Fruit fly (Drosophila melanogaster) whole organism, embryonic: Measurements from ENCODE around the gene CG43072.

Source experiments
- Abd-B ChIP-seq: fragments of 200-800 bp; sonication (Bioruptor generic); optimal IDR thresholded peaks from 2 replicates; lab custom pipeline; 2018; ENCODE audit warnings: missing biosample characterization, mild to moderate bottlenecking, missing genetic modification characterization, moderate library complexity
- Awh ChIP-seq: fragments of 200-800 bp; sonication (Bioruptor generic); IDR thresholded peaks from 2 replicates; pipeline ENCODE4, ENCODE4 v1.3.6; 2022; ENCODE audit warnings: missing biosample characterization, missing genetic modification characterization
- BEAF-32 ChIP-seq: fragments of 200-800 bp; sonication (Bioruptor generic); optimal IDR thresholded peaks from 3 replicates; lab custom pipeline; 2017; ENCODE audit warnings: missing biosample characterization, missing genetic modification characterization, mild to moderate bottlenecking, moderate library complexity, missing genetic modification reagents
- CG11456 ChIP-seq: fragments of 200-800 bp; sonication (Bioruptor generic); IDR thresholded peaks from 3 replicates; pipeline ENCODE4 v1.3.6; 2022; ENCODE audit warnings: missing biosample characterization, missing genetic modification characterization
- CG11696 ChIP-seq: fragments of 200-800 bp; sonication (Bioruptor generic); IDR thresholded peaks from 2 replicates; pipeline ENCODE4 v1.3.6; 2022; ENCODE audit warnings: missing biosample characterization, missing genetic modification characterization
- CG12942 ChIP-seq: fragments of 200-800 bp; sonication (Bioruptor generic); optimal IDR thresholded peaks from 3 replicates; lab custom pipeline; 2016; ENCODE audit warnings: missing biosample characterization, missing genetic modification characterization
- CG14965 ChIP-seq: fragments of 200-800 bp; sonication (Bioruptor generic); optimal IDR thresholded peaks from 2 replicates; lab custom pipeline; 2016; ENCODE audit warnings: missing biosample characterization, missing genetic modification characterization, borderline replicate concordance
- CG15479 ChIP-seq: fragments of 200-800 bp; sonication (Bioruptor generic); optimal IDR thresholded peaks from 3 replicates; lab custom pipeline; 2019; ENCODE audit warnings: missing biosample characterization, mild to moderate bottlenecking, missing genetic modification characterization, moderate library complexity
- CG17385 ChIP-seq: fragments of 200-800 bp; sonication (Bioruptor generic); optimal IDR thresholded peaks from 3 replicates; lab custom pipeline; 2018; ENCODE audit warnings: missing biosample characterization, mild to moderate bottlenecking, missing genetic modification characterization
- CG1792 ChIP-seq: fragments of 200-800 bp; sonication (Bioruptor generic); optimal IDR thresholded peaks from 2 replicates; lab custom pipeline; 2016; ENCODE audit warnings: missing biosample characterization, missing genetic modification characterization
- CG18262 ChIP-seq: fragments of 200-800 bp; optimal IDR thresholded peaks from 3 replicates; lab custom pipeline; 2019; ENCODE audit warnings: missing biosample characterization, mild to moderate bottlenecking, missing genetic modification characterization, moderate library complexity
- CG18476 ChIP-seq: fragments of 200-800 bp; sonication (Bioruptor generic); optimal IDR thresholded peaks from 2 replicates; lab custom pipeline; 2016; ENCODE audit warnings: missing biosample characterization, mild to moderate bottlenecking, missing genetic modification characterization
- CG18619 ChIP-seq: fragments of 200-800 bp; sonication (Bioruptor generic); optimal IDR thresholded peaks from 3 replicates; lab custom pipeline; 2017; ENCODE audit warnings: missing biosample characterization, mild to moderate bottlenecking, missing genetic modification characterization
- CG34422 ChIP-seq: fragments of 200-800 bp; sonication (Bioruptor generic); IDR thresholded peaks from 3 replicates; pipeline ENCODE4 v1.3.6; 2022; ENCODE audit warnings: missing biosample characterization, missing genetic modification characterization
- CG4730 ChIP-seq: fragments of 200-800 bp; sonication (Bioruptor generic); IDR thresholded peaks from 2 replicates; pipeline ENCODE4 v1.3.6; 2022; ENCODE audit warnings: missing biosample characterization, missing genetic modification characterization
- CG8388 ChIP-seq: fragments of 200-800 bp; sonication (Bioruptor generic); optimal IDR thresholded peaks from 2 replicates; lab custom pipeline; 2019; ENCODE audit warnings: missing biosample characterization, mild to moderate bottlenecking, missing genetic modification characterization, moderate library complexity
- CG8944 ChIP-seq: fragments of 200-800 bp; sonication (Bioruptor generic); optimal IDR thresholded peaks from 3 replicates; lab custom pipeline; 2016; ENCODE audit warnings: missing biosample characterization, missing genetic modification characterization
- CG9876 ChIP-seq: fragments of 200-800 bp; sonication (Bioruptor generic); optimal IDR thresholded peaks from 2 replicates; lab custom pipeline; 2016; ENCODE audit warnings: missing biosample characterization, missing genetic modification characterization
- Camta ChIP-seq: fragments of 200-800 bp; sonication (Bioruptor generic); optimal IDR thresholded peaks from 2 replicates; lab custom pipeline; 2016; ENCODE audit warnings: missing biosample characterization, missing genetic modification characterization
- Doc3 ChIP-seq: fragments of 200-800 bp; sonication (Bioruptor generic); IDR thresholded peaks from 3 replicates; pipeline ENCODE4 v1.3.6; 2022; ENCODE audit warnings: missing biosample characterization, missing genetic modification characterization; ENCODE audit not compliant: partially characterized antibody
- Elba2 ChIP-seq: fragments of 200-800 bp; sonication (Bioruptor generic); optimal IDR thresholded peaks from 3 replicates; lab custom pipeline; 2016; ENCODE audit warnings: missing biosample characterization, missing genetic modification characterization
- H2.0 ChIP-seq: fragments of 200-800 bp; sonication (Bioruptor generic); IDR thresholded peaks from 2 replicates; pipeline ENCODE4 v1.3.6; 2022; ENCODE audit warnings: missing biosample characterization, missing genetic modification characterization
- Hr39 ChIP-seq: fragments of >200 bp; optimal IDR thresholded peaks from 2 replicates; lab custom pipeline; 2017
- Hr51 ChIP-seq, 2 experiments: fragments of 200-800 bp; sonication (Bioruptor generic); optimal IDR thresholded peaks; 2 replicates in 1 of 2; 3 replicates in 1 of 2; lab custom pipeline; 2016 to 2018; ENCODE audit warnings: missing biosample characterization in 2 of 2, missing genetic modification characterization in 2 of 2, mild to moderate bottlenecking in 1 of 2, moderate library complexity in 1 of 2
- Max ChIP-seq: fragments of 200-800 bp; sonication (Bioruptor generic); optimal IDR thresholded peaks from 2 replicates; lab custom pipeline; 2016; ENCODE audit warnings: missing biosample characterization, mild to moderate bottlenecking, missing genetic modification characterization
- Mrtf ChIP-seq: fragments of 200-800 bp; sonication (Bioruptor generic); IDR thresholded peaks from 3 replicates; pipeline ENCODE4 v1.3.6; 2022; ENCODE audit warnings: missing biosample characterization, missing genetic modification characterization
- Myb ChIP-seq: fragments of 200-800 bp; sonication (Bioruptor generic); optimal IDR thresholded peaks from 2 replicates; lab custom pipeline; 2016; ENCODE audit warnings: missing biosample characterization, missing genetic modification characterization
- NFAT ChIP-seq: fragments of 200-800 bp; sonication (Bioruptor generic); IDR thresholded peaks from 2 replicates; pipeline ENCODE4 v1.3.6; 2022; ENCODE audit warnings: missing biosample characterization, missing genetic modification characterization
- NK7.1 ChIP-seq: fragments of 200-800 bp; sonication (Bioruptor generic); optimal IDR thresholded peaks from 3 replicates; lab custom pipeline; 2016; ENCODE audit warnings: missing biosample characterization, missing genetic modification characterization
- Nf-YC ChIP-seq: fragments of 200-800 bp; optimal IDR thresholded peaks from 3 replicates; lab custom pipeline; 2019; ENCODE audit warnings: missing biosample characterization, mild to moderate bottlenecking, missing genetic modification characterization, moderate library complexity
- Xrp1 ChIP-seq: fragments of 200-800 bp; sonication (Bioruptor generic); IDR thresholded peaks from 2 replicates; pipeline ENCODE4 v1.3.6; 2022; ENCODE audit warnings: missing biosample characterization, missing genetic modification characterization
- amos ChIP-seq: fragments of 200-800 bp; sonication (Bioruptor generic); IDR thresholded peaks from 2 replicates; pipeline ENCODE4 v1.3.6; 2022; ENCODE audit warnings: missing biosample characterization, missing genetic modification characterization; ENCODE audit not compliant: partially characterized antibody
- aop ChIP-seq: fragments of 200-800 bp; sonication (Bioruptor generic); IDR thresholded peaks from 2 replicates; pipeline ENCODE4 v1.3.6; 2022; ENCODE audit warnings: missing biosample characterization, missing genetic modification characterization
- cad ChIP-seq: fragments of >200 bp; optimal IDR thresholded peaks from 2 replicates; lab custom pipeline; 2017; ENCODE audit warnings: missing biosample characterization, missing genetic modification characterization
- chinmo ChIP-seq: fragments of 200-800 bp; sonication (Bioruptor generic); IDR thresholded peaks from 4 replicates; pipeline ENCODE4 v1.3.6; 2022; ENCODE audit warnings: missing biosample characterization, missing genetic modification characterization; ENCODE audit not compliant: partially characterized antibody
- danr ChIP-seq: fragments of 200-800 bp; sonication (Bioruptor generic); IDR thresholded peaks from 2 replicates; pipeline ENCODE4 v1.3.6; 2022; ENCODE audit warnings: missing biosample characterization, missing genetic modification characterization
- jumu ChIP-seq: fragments of 200-800 bp; sonication (Bioruptor generic); optimal IDR thresholded peaks from 3 replicates; lab custom pipeline; 2016; ENCODE audit warnings: missing biosample characterization, missing genetic modification characterization
- kay ChIP-seq: fragments of 200-800 bp; sonication (Bioruptor generic); optimal IDR thresholded peaks from 2 replicates; lab custom pipeline; 2016; ENCODE audit warnings: missing biosample characterization, missing genetic modification characterization
- klu ChIP-seq: fragments of 200-800 bp; sonication (Bioruptor generic); IDR thresholded peaks from 2 replicates; pipeline ENCODE4 v1.3.6; 2022; ENCODE audit warnings: missing biosample characterization, missing genetic modification characterization
- mirr ChIP-seq: fragments of 200-800 bp; sonication (Bioruptor generic); optimal IDR thresholded peaks from 3 replicates; lab custom pipeline; 2018; ENCODE audit warnings: missing biosample characterization, mild to moderate bottlenecking, missing genetic modification characterization
- prd ChIP-seq, 3 experiments: fragments of >200 bp in 2 of 3; fragments of 200-800 bp in 1 of 3; sonication (Bioruptor generic) in 1 of 3; optimal IDR thresholded peaks in 2 of 3; IDR thresholded peaks in 1 of 3; 2 replicates in 2 of 3; 3 replicates in 1 of 3; pipeline versions ENCODE4 v1.3.6 to Lab custom; 2017 to 2022; ENCODE audit warnings: missing biosample characterization in 1 of 3, missing genetic modification characterization in 1 of 3
- pros ChIP-seq: fragments of 200-800 bp; sonication (Bioruptor generic); optimal IDR thresholded peaks from 3 replicates; lab custom pipeline; 2019; ENCODE audit warnings: missing biosample characterization, mild to moderate bottlenecking, missing genetic modification characterization, moderate library complexity
- run ChIP-seq: fragments of 200-800 bp; sonication (Bioruptor generic); optimal IDR thresholded peaks from 3 replicates; lab custom pipeline; 2018; ENCODE audit warnings: missing biosample characterization, mild to moderate bottlenecking, missing genetic modification characterization
- sna ChIP-seq: fragments of 200-800 bp; sonication (Bioruptor generic); IDR thresholded peaks from 2 replicates; pipeline ENCODE4 v1.3.6; 2022; ENCODE audit warnings: missing biosample characterization, missing genetic modification characterization; ENCODE audit not compliant: partially characterized antibody
- sqz ChIP-seq: fragments of 200-800 bp; sonication (Bioruptor generic); optimal IDR thresholded peaks from 3 replicates; lab custom pipeline; 2018; ENCODE audit warnings: missing biosample characterization, mild to moderate bottlenecking, missing genetic modification characterization
- tin ChIP-seq: fragments of 200-800 bp; sonication (Bioruptor generic); optimal IDR thresholded peaks from 3 replicates; lab custom pipeline; 2016; ENCODE audit warnings: missing biosample characterization, missing genetic modification characterization
- vvl ChIP-seq: fragments of 200-800 bp; sonication (Bioruptor generic); IDR thresholded peaks from 2 replicates; pipeline ENCODE4 v1.3.6; 2022; ENCODE audit warnings: missing biosample characterization, missing genetic modification characterization
- wek ChIP-seq: fragments of 200-800 bp; sonication (Bioruptor generic); optimal IDR thresholded peaks from 3 replicates; lab custom pipeline; 2018; ENCODE audit warnings: missing biosample characterization, mild to moderate bottlenecking, missing genetic modification characterization, moderate library complexity

Gene CG43072

dm6 chr3L:21034281-21035221 lies 31.1 kb upstream of the CG43072 start, which contains the start of gene siz (continued):
- TF ChIP-seq aop (0 out of 2 replicates have a peak, but pooled peaks have one; percentile 5), CG18476 (no peak), Hr39 (lab: Kevin White, UChicago) (peak; percentile 11), sqz (GFP tag; lab: Kevin White, UChicago) (peak; percentile 3), Xrp1 (GFP tag; lab: Robert Waterston, UW) (no peak), BEAF-32 (peak; percentile 55), CG15479 (peak; percentile 20), Doc3 (GFP tag; lab: Robert Waterston, UW) (no peak), tin (no peak), Awh (GFP tag; lab: Robert Waterston, UW) (no peak), CG9876 (GFP tag; lab: Kevin White, UChicago) (no peak), klu (GFP tag; lab: Robert Waterston, UW) (no peak), CG8944 (no peak), jumu (GFP tag; lab: Kevin White, UChicago) (no peak), danr (GFP tag; lab: Robert Waterston, UW) (no peak), wek (GFP tag; lab: Kevin White, UChicago) (peak; percentile 31), run (tag; lab: Kevin White, UChicago) (no peak), Abd-B (GFP tag; lab: Kevin White, UChicago) (no peak), kay (GFP tag; lab: Kevin White, UChicago) (no peak), Mrtf (GFP tag; lab: Robert Waterston, UW) (no peak), Elba2 (GFP tag; lab: Kevin White, UChicago) (no peak), CG4730 (GFP tag; lab: Robert Waterston, UW) (no peak), CG8388 (GFP tag; lab: Kevin White, UChicago) (peak; percentile 20), vvl (GFP tag; lab: Robert Waterston, UW) (peak; percentile 72), CG12942 (GFP tag; lab: Kevin White, UChicago) (no peak), NK7.1 (GFP tag; lab: Kevin White, UChicago) (no peak), CG17385 (GFP tag; lab: Kevin White, UChicago) (peak; percentile 23), amos (GFP tag; lab: Robert Waterston, UW) (peak; percentile 61; the same call in 1 of the 2 replicates), Myb (GFP tag; lab: Kevin White, UChicago) (peak; percentile 97), sna (0 out of 2 replicates have a peak, but pooled peaks have one; percentile 26), Camta (GFP tag; lab: Kevin White, UChicago) (no peak), H2.0 (GFP tag; lab: Robert Waterston, UW) (no peak), CG11696 (no peak), NFAT (0 out of 2 replicates have a peak, but pooled peaks have one; percentile 9), cad (GFP tag; lab: Kevin White, UChicago) (no peak), Nf-YC (tag; lab: Kevin White, UChicago) (peak; percentile 47), CG34422 (no peak; the same call in 2 of the 3 replicates), mirr (peak; percentile 42), prd (optimal IDR thresholded peaks at IDR 0.05; lab: Kevin White, UChicago) (no peak), prd (GFP tag; IDR thresholded peaks at IDR 0.05; lab: Robert Waterston, UW) (no peak), CG1792 (GFP tag; lab: Kevin White, UChicago) (no peak), CG18262 (tag; lab: Kevin White, UChicago) (peak; percentile 28), Hr51 (GFP tag; optimal IDR thresholded peaks at IDR 0.05; lab: Kevin White, UChicago) (peak in 1 of 2 experiments; percentile 6), CG11456 (GFP tag; lab: Robert Waterston, UW) (no peak), CG14965 (no peak), pros (GFP tag; lab: Kevin White, UChicago) (no peak), chinmo (GFP tag; lab: Robert Waterston, UW) (peak; percentile 76; the same call in 1 of the 4 replicates), Max (GFP tag; lab: Kevin White, UChicago) (no peak), CG18619 (GFP tag; lab: Kevin White, UChicago) (no peak)
